Fruit fly (Drosophila melanogaster) whole organism, embryonic: ENCODE data around the gene Ing5.

Experiments used
- ATbp ChIP-seq: fragments of 200-800 bp; sonication (Bioruptor generic); optimal IDR thresholded peaks from 2 replicates; lab custom pipeline; 2017; ENCODE audit warnings: missing biosample characterization, mild to moderate bottlenecking, missing genetic modification characterization, missing genetic modification reagents
- Asciz ChIP-seq: fragments of 200-800 bp; sonication (Bioruptor generic); optimal IDR thresholded peaks from 2 replicates; lab custom pipeline; 2017; ENCODE audit warnings: missing biosample characterization, mild to moderate bottlenecking, missing genetic modification characterization, missing genetic modification reagents
- CG10959 ChIP-seq: fragments of 200-800 bp; sonication (Bioruptor generic); IDR thresholded peaks from 2 replicates; pipeline ENCODE4 v1.3.6; 2022; ENCODE audit warnings: missing biosample characterization, missing genetic modification characterization
- CG12236 ChIP-seq: fragments of 200-800 bp; sonication (Bioruptor generic); optimal IDR thresholded peaks from 2 replicates; lab custom pipeline; 2016; ENCODE audit warnings: missing biosample characterization, missing genetic modification characterization
- CG12391 ChIP-seq: fragments of 200-800 bp; sonication (Bioruptor generic); optimal IDR thresholded peaks from 3 replicates; lab custom pipeline; 2018; ENCODE audit warnings: missing biosample characterization, mild to moderate bottlenecking, missing genetic modification characterization, moderate library complexity
- CG13123 ChIP-seq: fragments of 200-800 bp; sonication (Bioruptor generic); optimal IDR thresholded peaks from 2 replicates; lab custom pipeline; 2016; ENCODE audit warnings: missing biosample characterization, missing genetic modification characterization
- CG13287 ChIP-seq: fragments of 200-800 bp; sonication (Bioruptor generic); IDR thresholded peaks from 2 replicates; pipeline ENCODE4 v1.3.6; 2022; ENCODE audit warnings: missing biosample characterization, missing genetic modification characterization; ENCODE audit not compliant: partially characterized antibody
- CG13775 ChIP-seq: fragments of 200-800 bp; sonication (Bioruptor generic); optimal IDR thresholded peaks from 3 replicates; lab custom pipeline; 2017; ENCODE audit warnings: missing biosample characterization, mild to moderate bottlenecking, missing genetic modification characterization
- CG14965 ChIP-seq: fragments of 200-800 bp; sonication (Bioruptor generic); optimal IDR thresholded peaks from 2 replicates; lab custom pipeline; 2016; ENCODE audit warnings: missing biosample characterization, missing genetic modification characterization, borderline replicate concordance
- CG2202 ChIP-seq: fragments of 200-800 bp; sonication (Bioruptor generic); optimal IDR thresholded peaks from 2 replicates; lab custom pipeline; 2018; ENCODE audit warnings: missing biosample characterization, mild to moderate bottlenecking, missing genetic modification characterization
- CG31388 ChIP-seq: fragments of 200-800 bp; sonication (Bioruptor generic); optimal IDR thresholded peaks from 2 replicates; lab custom pipeline; 2016; ENCODE audit warnings: missing biosample characterization, missing genetic modification characterization
- CG32772 ChIP-seq: fragments of 200-800 bp; sonication (Bioruptor generic); IDR thresholded peaks from 2 replicates; pipeline ENCODE4 v1.3.6; 2022; ENCODE audit warnings: missing biosample characterization, missing genetic modification characterization
- CG3847 ChIP-seq: fragments of 200-800 bp; sonication (Bioruptor generic); IDR thresholded peaks from 2 replicates; pipeline ENCODE4 v1.3.6; 2022; ENCODE audit warnings: missing biosample characterization, missing genetic modification characterization
- CG4820 ChIP-seq: fragments of 200-800 bp; sonication (Bioruptor generic); optimal IDR thresholded peaks from 3 replicates; lab custom pipeline; 2016; ENCODE audit warnings: missing biosample characterization, missing genetic modification characterization
- CG5180 ChIP-seq: fragments of 200-800 bp; sonication (Bioruptor generic); optimal IDR thresholded peaks from 3 replicates; lab custom pipeline; 2017; ENCODE audit warnings: missing biosample characterization, missing genetic modification characterization, mild to moderate bottlenecking, moderate library complexity, missing genetic modification reagents
- CG5245 ChIP-seq: fragments of 200-800 bp; sonication (Bioruptor generic); optimal IDR thresholded peaks from 3 replicates; lab custom pipeline; 2016; ENCODE audit warnings: missing biosample characterization, missing genetic modification characterization
- CG6272 ChIP-seq: fragments of 200-800 bp; sonication (Bioruptor generic); IDR thresholded peaks from 2 replicates; pipeline ENCODE4 v1.3.6; 2022; ENCODE audit warnings: missing biosample characterization, missing genetic modification characterization
- CG9437 ChIP-seq: fragments of 200-800 bp; sonication (Bioruptor generic); optimal IDR thresholded peaks from 2 replicates; lab custom pipeline; 2018; ENCODE audit warnings: missing biosample characterization, mild to moderate bottlenecking, missing genetic modification characterization
- CG9876 ChIP-seq: fragments of 200-800 bp; sonication (Bioruptor generic); optimal IDR thresholded peaks from 2 replicates; lab custom pipeline; 2016; ENCODE audit warnings: missing biosample characterization, missing genetic modification characterization
- HLH3B ChIP-seq: fragments of 200-800 bp; sonication (Bioruptor generic); IDR thresholded peaks from 2 replicates; pipeline ENCODE4 v1.3.6; 2022; ENCODE audit warnings: missing biosample characterization, missing genetic modification characterization
- HLHmδ ChIP-seq: fragments of 200-800 bp; sonication (Bioruptor generic); optimal IDR thresholded peaks from 2 replicates; lab custom pipeline; 2018; ENCODE audit warnings: missing biosample characterization, mild to moderate bottlenecking, missing genetic modification characterization, moderate library complexity
- Hand ChIP-seq: fragments of 200-800 bp; sonication (Bioruptor generic); optimal IDR thresholded peaks from 2 replicates; lab custom pipeline; 2017; ENCODE audit warnings: mild to moderate bottlenecking, missing biosample characterization, missing genetic modification reagents, missing genetic modification characterization
- Lim3 ChIP-seq: fragments of 200-800 bp; sonication (Bioruptor generic); IDR thresholded peaks from 2 replicates; pipeline ENCODE4 v1.3.6; 2022; ENCODE audit warnings: missing biosample characterization, missing genetic modification characterization
- MBD-R2 ChIP-seq: fragments of 200-800 bp; sonication (Bioruptor generic); IDR thresholded peaks from 2 replicates; pipeline ENCODE4 v1.3.6; 2022; ENCODE audit warnings: missing biosample characterization, missing genetic modification characterization
- NC2α ChIP-seq: fragments of 200-800 bp; sonication (Bioruptor generic); optimal IDR thresholded peaks from 2 replicates; lab custom pipeline; 2016; ENCODE audit warnings: missing biosample characterization, missing genetic modification characterization
- Opbp ChIP-seq: fragments of 200-800 bp; sonication (Bioruptor generic); IDR thresholded peaks from 3 replicates; pipeline ENCODE4 v1.3.6; 2022; ENCODE audit warnings: missing biosample characterization, missing genetic modification characterization; ENCODE audit not compliant: partially characterized antibody
- Rfx ChIP-seq: fragments of 200-800 bp; sonication (Bioruptor generic); IDR thresholded peaks from 2 replicates; pipeline ENCODE4 v1.3.6; 2022; ENCODE audit warnings: missing biosample characterization, missing genetic modification characterization
- Sin3A ChIP-seq: fragments of >200 bp; optimal IDR thresholded peaks from 2 replicates; lab custom pipeline; 2018
- Six4 ChIP-seq: fragments of 200-800 bp; sonication (Bioruptor generic); optimal IDR thresholded peaks from 2 replicates; lab custom pipeline; 2016; ENCODE audit warnings: missing biosample characterization, missing genetic modification characterization
- TFAM ChIP-seq: fragments of 200-800 bp; sonication (Bioruptor generic); optimal IDR thresholded peaks from 2 replicates; lab custom pipeline; 2017; ENCODE audit warnings: missing biosample characterization, missing genetic modification characterization, inconsistent platforms
- YL-1 ChIP-seq: fragments of 200-800 bp; sonication (Bioruptor generic); optimal IDR thresholded peaks from 3 replicates; lab custom pipeline; 2017; ENCODE audit warnings: missing biosample characterization, mild to moderate bottlenecking, missing genetic modification characterization
- ara ChIP-seq: fragments of 200-800 bp; sonication (Bioruptor generic); IDR thresholded peaks from 2 replicates; pipeline ENCODE4 v1.3.6; 2022; ENCODE audit warnings: missing biosample characterization, missing genetic modification characterization
- ato ChIP-seq: fragments of 200-800 bp; sonication (Bioruptor generic); IDR thresholded peaks from 2 replicates; pipeline ENCODE4 v1.3.6; 2022; ENCODE audit warnings: missing biosample characterization, missing genetic modification characterization; ENCODE audit not compliant: partially characterized antibody
- bowl ChIP-seq: fragments of 200-800 bp; sonication (Bioruptor generic); IDR thresholded peaks from 2 replicates; pipeline ENCODE4 v1.3.6; 2022; ENCODE audit warnings: missing biosample characterization, missing genetic modification characterization
- br ChIP-seq: fragments of >200 bp; optimal IDR thresholded peaks from 2 replicates; lab custom pipeline; 2017
- corto ChIP-seq: fragments of 200-800 bp; sonication (Bioruptor generic); optimal IDR thresholded peaks from 2 replicates; lab custom pipeline; 2016; ENCODE audit warnings: missing biosample characterization, mild to moderate bottlenecking, missing genetic modification characterization, moderate library complexity
- crc ChIP-seq: fragments of 200-800 bp; sonication (Bioruptor generic); optimal IDR thresholded peaks from 2 replicates; lab custom pipeline; 2016; ENCODE audit warnings: missing biosample characterization, missing genetic modification characterization
- croc ChIP-seq: fragments of 200-800 bp; sonication (Bioruptor generic); conservative IDR thresholded peaks from 3 replicates; pipeline ENCODE4 v1.3.6; 2022; ENCODE audit warnings: missing biosample characterization, missing genetic modification characterization
- cwo ChIP-seq: fragments of 200-800 bp; sonication (Bioruptor generic); optimal IDR thresholded peaks from 3 replicates; lab custom pipeline; 2017; ENCODE audit warnings: missing biosample characterization, missing genetic modification characterization, mild to moderate bottlenecking, moderate library complexity, missing genetic modification reagents
- dm ChIP-seq: fragments of 200-800 bp; sonication (Bioruptor generic); optimal IDR thresholded peaks from 3 replicates; lab custom pipeline; 2016; ENCODE audit warnings: missing biosample characterization, missing genetic modification characterization
- dysf ChIP-seq: fragments of 200-800 bp; sonication (Bioruptor generic); IDR thresholded peaks from 3 replicates; pipeline ENCODE4 v1.3.6; 2022; ENCODE audit warnings: missing biosample characterization, missing genetic modification characterization
- h ChIP-seq: fragments of >200 bp; optimal IDR thresholded peaks from 2 replicates; lab custom pipeline; 2017
- her ChIP-seq: fragments of 200-800 bp; sonication (Bioruptor generic); optimal IDR thresholded peaks from 2 replicates; lab custom pipeline; 2016; ENCODE audit warnings: missing biosample characterization, missing genetic modification characterization
- insv ChIP-seq, 2 experiments: fragments of 200-800 bp; sonication (Bioruptor generic); optimal IDR thresholded peaks; 3 replicates each; lab custom pipeline; 2016 to 2018; ENCODE audit warnings: missing biosample characterization in 2 of 2, missing genetic modification characterization in 2 of 2
- lbe ChIP-seq: fragments of 200-800 bp; sonication (Bioruptor generic); optimal IDR thresholded peaks from 2 replicates; lab custom pipeline; 2016; ENCODE audit warnings: missing biosample characterization, mild to moderate bottlenecking, missing genetic modification characterization
- maf-S ChIP-seq: fragments of 200-800 bp; sonication (Bioruptor generic); optimal IDR thresholded peaks from 2 replicates; lab custom pipeline; 2016; ENCODE audit warnings: missing biosample characterization, missing genetic modification characterization
- onecut ChIP-seq: fragments of 200-800 bp; sonication (Bioruptor generic); IDR thresholded peaks from 2 replicates; pipeline ENCODE4 v1.3.6; 2022; ENCODE audit warnings: missing biosample characterization, missing genetic modification characterization
- pb ChIP-seq: fragments of 200-800 bp; sonication (Bioruptor generic); optimal IDR thresholded peaks from 3 replicates; lab custom pipeline; 2016; ENCODE audit warnings: missing biosample characterization, missing genetic modification characterization
- psq ChIP-seq: fragments of 200-800 bp; sonication (Bioruptor generic); optimal IDR thresholded peaks from 2 replicates; lab custom pipeline; 2017; ENCODE audit warnings: missing biosample characterization, missing genetic modification characterization
- ssp ChIP-seq: fragments of 200-800 bp; sonication (Bioruptor generic); IDR thresholded peaks from 2 replicates; pipeline ENCODE4 v1.3.6; 2022; ENCODE audit warnings: missing biosample characterization, missing genetic modification characterization
- toy ChIP-seq: fragments of 200-800 bp; sonication (Bioruptor generic); IDR thresholded peaks from 2 replicates; pipeline ENCODE4 v1.3.6; 2022; ENCODE audit warnings: missing biosample characterization, missing genetic modification characterization
- trem ChIP-seq: fragments of 200-800 bp; optimal IDR thresholded peaks from 3 replicates; lab custom pipeline; 2019; ENCODE audit warnings: missing biosample characterization, mild to moderate bottlenecking, missing genetic modification characterization, moderate library complexity
- wdn ChIP-seq: fragments of 200-800 bp; sonication (Bioruptor generic); IDR thresholded peaks from 2 replicates; pipeline ENCODE4 v1.3.6; 2022; ENCODE audit warnings: missing biosample characterization, missing genetic modification characterization

Ing5 gene

DNA sequence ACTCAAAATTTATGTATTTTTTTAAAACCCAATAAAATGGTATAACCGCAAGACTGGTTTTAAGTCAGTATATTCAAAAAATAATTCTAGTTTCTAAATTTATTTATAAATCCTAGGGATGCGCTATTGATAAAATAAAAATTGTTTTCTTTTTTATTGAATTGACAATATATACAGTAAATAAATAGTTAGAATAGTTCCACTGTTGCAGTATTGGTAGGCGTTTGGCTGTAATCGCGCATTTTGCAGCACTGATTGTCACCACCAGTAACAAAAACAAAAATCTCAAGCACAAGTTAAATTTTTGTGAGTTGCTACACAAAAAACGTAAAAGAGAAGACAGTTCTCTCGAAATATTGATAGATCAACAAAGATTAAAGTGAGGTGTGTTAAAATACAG is 18.2 kb downstream of the Ing5 start, which contains the start of gene CG31855 (continued):
- TF ChIP-seq CG9437 (GFP tag; lab: Kevin White, UChicago), result peak; percentile 68
- no peak for TF ChIP-seq Sin3A (lab: Kevin White, UChicago)
- peak; percentile 7 for TF ChIP-seq psq (GFP tag; lab: Kevin White, UChicago)
- no peak for TF ChIP-seq CG12236 (GFP tag; lab: Kevin White, UChicago)
- peak; percentile 50; the same call in 1 of the 2 replicates for TF ChIP-seq CG13287 (GFP tag; lab: Robert Waterston, UW)
- peak; percentile 59 for TF ChIP-seq CG13775 (GFP tag; lab: Kevin White, UChicago)
- TF ChIP-seq HLHmδ (GFP tag; lab: Kevin White, UChicago), result no peak
- TF ChIP-seq HLH3B (GFP tag; lab: Robert Waterston, UW), result peak; percentile 82
- TF ChIP-seq CG32772, result peak; percentile 78
- TF ChIP-seq h (lab: Kevin White, UChicago), result no peak
- peak; percentile 76 for TF ChIP-seq CG10959
- peak; percentile 35 for TF ChIP-seq CG5180 (GFP tag; lab: Kevin White, UChicago)
- TF ChIP-seq CG13123, result peak; percentile 82
- peak; percentile 59 for TF ChIP-seq dm (GFP tag; lab: Kevin White, UChicago)
- peak; percentile 71 for TF ChIP-seq Asciz (GFP tag; lab: Kevin White, UChicago)
- TF ChIP-seq CG9876 (GFP tag; lab: Kevin White, UChicago), result peak; percentile 15
- TF ChIP-seq CG3847 (GFP tag; lab: Robert Waterston, UW), result peak; percentile 91
- TF ChIP-seq CG6272 (GFP tag; lab: Robert Waterston, UW), result peak; percentile 77
- peak; percentile 50 for TF ChIP-seq ssp (GFP tag; lab: Robert Waterston, UW)
- peak; percentile 74 for TF ChIP-seq trem (tag; lab: Kevin White, UChicago)
- TF ChIP-seq crc, result peak; percentile 16
- peak; percentile 70 for TF ChIP-seq wdn (GFP tag; lab: Robert Waterston, UW)
- peak; percentile 68 for TF ChIP-seq Hand
- TF ChIP-seq lbe (GFP tag; lab: Kevin White, UChicago), result peak; percentile 81
- TF ChIP-seq dysf, result peak; percentile 83
- no peak for TF ChIP-seq ato (GFP tag; lab: Robert Waterston, UW)
- no peak for TF ChIP-seq CG14965 (GFP tag; lab: Kevin White, UChicago)
- peak; percentile 53 for TF ChIP-seq croc (GFP tag; lab: Robert Waterston, UW)
- TF ChIP-seq corto (GFP tag; lab: Kevin White, UChicago), result peak; percentile 40
- peak; percentile 68 for TF ChIP-seq Six4 (GFP tag; lab: Kevin White, UChicago)
- TF ChIP-seq Rfx (GFP tag; lab: Robert Waterston, UW), result peak; percentile 95
- TF ChIP-seq CG5245 (GFP tag; lab: Kevin White, UChicago), result peak; percentile 79
- peak; percentile 67 for TF ChIP-seq CG31388 (GFP tag; lab: Kevin White, UChicago)
- peak; percentile 73 for TF ChIP-seq onecut (GFP tag; lab: Robert Waterston, UW)
- TF ChIP-seq ara, result peak; percentile 62; the same call in 1 of the 2 replicates
- no peak for TF ChIP-seq br
- peak; percentile 59 for TF ChIP-seq CG4820
- no peak for TF ChIP-seq TFAM (GFP tag; lab: Kevin White, UChicago)
- TF ChIP-seq bowl (GFP tag; lab: Robert Waterston, UW), result no peak
- no peak for TF ChIP-seq toy (GFP tag; lab: Robert Waterston, UW)
- TF ChIP-seq NC2α (GFP tag; lab: Kevin White, UChicago), result no peak
- no peak for TF ChIP-seq Opbp (GFP tag; lab: Robert Waterston, UW)
- TF ChIP-seq YL-1, result peak; percentile 79
- no peak for TF ChIP-seq Lim3 (GFP tag; lab: Robert Waterston, UW)
- TF ChIP-seq her, result peak; percentile 73
- TF ChIP-seq pb (GFP tag; lab: Kevin White, UChicago), result no peak
- TF ChIP-seq ATbp (GFP tag; lab: Kevin White, UChicago), result peak; percentile 61
- peak; percentile 88 for TF ChIP-seq CG12391 (tag; lab: Kevin White, UChicago)
- peak; percentile 53 for TF ChIP-seq CG2202 (tag; lab: Kevin White, UChicago)
- TF ChIP-seq MBD-R2, result peak; percentile 93
- peak; percentile 76 for TF ChIP-seq maf-S (GFP tag; lab: Kevin White, UChicago)
- TF ChIP-seq insv (GFP tag; optimal IDR thresholded peaks at IDR 0.05; lab: Kevin White, UChicago), result peak in 1 of 2 experiments; percentile 55
- peak; percentile 68 for TF ChIP-seq cwo
